Worm (Caenorhabditis elegans) whole organism, L2 larva: ENCODE data around the gene chil-6.

Source experiments
- ceh-16 ChIP-seq: fragments of 150-350 bp; optimal IDR thresholded peaks from 2 replicates; lab custom pipeline; 2014; ENCODE audit warnings: missing biosample characterization, missing genetic modification characterization
- nhr-129 ChIP-seq: fragments of 150-350 bp; optimal IDR thresholded peaks from 2 replicates; lab custom pipeline; 2014; ENCODE audit warnings: missing biosample characterization, missing genetic modification characterization
- nhr-23 ChIP-seq: fragments of 150-350 bp; optimal IDR thresholded peaks from 2 replicates; lab custom pipeline; 2014; ENCODE audit warnings: missing biosample characterization, missing genetic modification reagents, missing genetic modification characterization
- sma-3 ChIP-seq: sonication (generic microtip); optimal IDR thresholded peaks from 2 replicates; lab custom pipeline; 2016; ENCODE audit warnings: missing genetic modification reagents, missing genetic modification characterization, missing compliant biosample characterization
- unc-39 ChIP-seq: fragments of 150-350 bp; optimal IDR thresholded peaks from 2 replicates; lab custom pipeline; 2014; ENCODE audit warnings: missing biosample characterization, missing genetic modification characterization

DNA sequence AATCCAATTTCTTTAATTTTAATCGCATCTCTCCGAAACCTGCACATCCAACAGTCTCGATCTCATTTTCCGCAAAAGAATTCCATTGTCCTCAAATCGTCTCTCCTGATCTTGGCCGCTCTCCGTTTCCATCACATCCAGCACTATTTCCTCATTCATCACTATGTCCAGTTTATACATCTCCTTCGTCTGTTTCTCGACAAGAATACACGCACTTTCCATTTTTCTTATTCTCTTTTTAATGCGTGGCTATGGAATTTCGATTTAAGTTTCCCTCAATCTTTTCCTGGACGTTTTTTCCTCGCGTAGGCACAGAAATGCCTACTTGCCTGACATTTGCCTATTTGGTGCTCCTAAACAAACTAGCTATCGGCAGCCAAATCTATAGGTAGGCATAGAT is 22.1 kb upstream of the chil-6 start:
- TF ChIP-seq nhr-129 (no peak), ceh-16 (tag; lab: Kevin White, UChicago) (no peak), nhr-23 (tag; lab: Kevin White, UChicago) (no peak), unc-39 (no peak), sma-3 (no peak)
